5 worm cellular contexts compared by ENCODE assay signal in genomic region chrX:7430483-7430882, ce11.
TF ChIP-seq lines count a peak whose summit lies in the region.

No protein-coding gene starts in this region.

TF ChIP-seq in whole organism, L1 larva, 84 proteins besides CTCF, POLR2A, EP300 and RAD21:
- TF ChIP-seq nhr-71 (tag; optimal IDR thresholded peaks at IDR 0.05; lab: Kevin White, UChicago) (peak; percentile 47), nhr-90 (tag; optimal IDR thresholded peaks at IDR 0.05; lab: Kevin White, UChicago; ENCODE audit: poor library complexity) (peak; percentile 23), lsy-2 (tag; optimal IDR thresholded peaks at IDR 0.05; lab: Kevin White, UChicago) (peak in 1 of 2 experiments; percentile 16), unc-62 (GFP tag; optimal IDR thresholded peaks at IDR 0.05; lab: Kevin White, UChicago) (no peak), lin-14 (GFP tag; optimal IDR thresholded peaks at IDR 0.05; lab: Kevin White, UChicago) (peak; percentile 67), ceh-90 (tag; optimal IDR thresholded peaks at IDR 0.05; lab: Kevin White, UChicago) (no peak), nhr-47 (tag; optimal IDR thresholded peaks at IDR 0.05; lab: Kevin White, UChicago) (peak; percentile 6), nhr-20 (tag; optimal IDR thresholded peaks at IDR 0.05; lab: Kevin White, UChicago) (peak; percentile 49), nhr-85 (tag; lab: Kevin White, UChicago) (peak; percentile 77), lir-3 (tag; optimal IDR thresholded peaks at IDR 0.05; lab: Kevin White, UChicago; ENCODE audit: poor library complexity) (no peak), elt-3 (tag; optimal IDR thresholded peaks at IDR 0.05; lab: Kevin White, UChicago) (peak in 2 of 6 experiments; percentile 37 to 79), nhr-19 (GFP tag; conservative IDR thresholded peaks at IDR 0.05; lab: Robert Waterston, UW) (peak; percentile 21), snu-23 (GFP tag; optimal IDR thresholded peaks at IDR 0.05; lab: Kevin White, UChicago) (peak; percentile 58), blmp-1 (tag; optimal IDR thresholded peaks at IDR 0.05; lab: Kevin White, UChicago) (peak; percentile 86)

TF ChIP-seq in whole organism, L2 larva, 48 proteins besides CTCF, POLR2A, EP300 and RAD21:
- TF ChIP-seq sma-3 (GFP tag; optimal IDR thresholded peaks at IDR 0.05; lab: Kevin White, UChicago) (peak; percentile 52), blmp-1 (tag; optimal IDR thresholded peaks at IDR 0.05; lab: Kevin White, UChicago; ENCODE audit: insufficient read depth) (peak; percentile 63), fos-1 (tag; optimal IDR thresholded peaks at IDR 0.05; lab: Kevin White, UChicago) (peak; percentile 12), ceh-16 (tag; optimal IDR thresholded peaks at IDR 0.05; lab: Kevin White, UChicago) (peak; percentile 35), nhr-21 (tag; optimal IDR thresholded peaks at IDR 0.05; lab: Kevin White, UChicago) (peak; percentile 32), nhr-25 (tag; optimal IDR thresholded peaks at IDR 0.05; lab: Kevin White, UChicago) (peak; percentile 68), elt-1 (tag; optimal IDR thresholded peaks at IDR 0.05; lab: Kevin White, UChicago) (no peak), ceh-82 (tag; optimal IDR thresholded peaks at IDR 0.05; lab: Kevin White, UChicago) (no peak)
TF ChIP-seq in whole organism, L2 larva: peak in this region for 6.

TF ChIP-seq in whole organism, L3 larva, 47 proteins besides CTCF, POLR2A, EP300 and RAD21:
- TF ChIP-seq pqm-1 (tag; optimal IDR thresholded peaks at IDR 0.05; lab: Kevin White, UChicago) (no peak), ztf-11 (tag; optimal IDR thresholded peaks at IDR 0.05; lab: Kevin White, UChicago) (no peak), nhr-11 (tag; optimal IDR thresholded peaks at IDR 0.05; lab: Kevin White, UChicago) (no peak), unc-39 (tag; optimal IDR thresholded peaks at IDR 0.05; lab: Kevin White, UChicago) (no peak), nhr-76 (tag; optimal IDR thresholded peaks at IDR 0.05; lab: Kevin White, UChicago) (no peak), nhr-23 (tag; optimal IDR thresholded peaks at IDR 0.05; lab: Kevin White, UChicago) (peak; percentile 20), mml-1 (tag; optimal IDR thresholded peaks at IDR 0.05; lab: Kevin White, UChicago) (no peak), ceh-82 (tag; optimal IDR thresholded peaks at IDR 0.05; lab: Kevin White, UChicago) (no peak), snpc-4 (tag; optimal IDR thresholded peaks at IDR 0.05; lab: Kevin White, UChicago) (no peak), elt-3 (tag; optimal IDR thresholded peaks at IDR 0.05; lab: Kevin White, UChicago) (no peak), nhr-25 (tag; optimal IDR thresholded peaks at IDR 0.05; lab: Kevin White, UChicago) (peak; percentile 54), ztf-4 (tag; optimal IDR thresholded peaks at IDR 0.05; lab: Kevin White, UChicago) (no peak), fkh-10 (GFP tag; optimal IDR thresholded peaks at IDR 0.05; lab: Kevin White, UChicago) (no peak), hmg-11 (tag; optimal IDR thresholded peaks at IDR 0.05; lab: Kevin White, UChicago) (peak; percentile 31), ZK546.5 (tag; optimal IDR thresholded peaks at IDR 0.05; lab: Kevin White, UChicago) (no peak), zag-1 (tag; optimal IDR thresholded peaks at IDR 0.05; lab: Kevin White, UChicago) (no peak), elt-2 (tag; optimal IDR thresholded peaks at IDR 0.05; lab: Kevin White, UChicago) (no peak)

TF ChIP-seq in whole organism, L4 larva, 104 proteins besides CTCF, POLR2A, EP300 and RAD21:
- no peak for TF ChIP-seq dmd-9 (GFP tag; IDR thresholded peaks at IDR 0.05; lab: Robert Waterston, UW)
- no peak for TF ChIP-seq dmd-6 (GFP tag; IDR thresholded peaks at IDR 0.05; lab: Robert Waterston, UW)
- no peak for TF ChIP-seq daf-8 (GFP tag; IDR thresholded peaks at IDR 0.05; lab: Robert Waterston, UW)
- no peak for TF ChIP-seq gei-8 (GFP tag; optimal IDR thresholded peaks at IDR 0.05; lab: Kevin White, UChicago)
- peak; percentile 42 for TF ChIP-seq nhr-28 (tag; optimal IDR thresholded peaks at IDR 0.05; lab: Kevin White, UChicago)
- TF ChIP-seq nhr-25 (tag; optimal IDR thresholded peaks at IDR 0.05; lab: Kevin White, UChicago; ENCODE audit: borderline replicate concordance, insufficient read depth): peak; percentile 38
- no peak for TF ChIP-seq unc-39 (tag; optimal IDR thresholded peaks at IDR 0.05; lab: Kevin White, UChicago)
- TF ChIP-seq F26F4.8 (GFP tag; conservative IDR thresholded peaks at IDR 0.05; lab: Robert Waterston, UW): no peak
- TF ChIP-seq skn-1 (tag; optimal IDR thresholded peaks at IDR 0.05; lab: Kevin White, UChicago): no peak
- no peak for TF ChIP-seq daf-12 (tag; optimal IDR thresholded peaks at IDR 0.05; lab: Kevin White, UChicago)
- peak; percentile 20 for TF ChIP-seq hlh-11 (tag; optimal IDR thresholded peaks at IDR 0.05; lab: Kevin White, UChicago)
- peak; percentile 45 for TF ChIP-seq hlh-30 (tag; optimal IDR thresholded peaks at IDR 0.05; lab: Kevin White, UChicago; ENCODE audit: insufficient read depth)

TF ChIP-seq in whole organism, mixed stage, embryonic, 35 proteins besides CTCF, POLR2A, EP300 and RAD21:
- peak; percentile 69 for TF ChIP-seq ham-2 (GFP tag; optimal IDR thresholded peaks at IDR 0.05; lab: Kevin White, UChicago)
- TF ChIP-seq sptf-1 (tag; optimal IDR thresholded peaks at IDR 0.05; lab: Kevin White, UChicago): peak; percentile 44
- no peak for TF ChIP-seq mep-1 (tag; optimal IDR thresholded peaks at IDR 0.05; lab: Kevin White, UChicago)

Comparison
In these comparisons a context has a peak if more than half of its experiments do, and no peak if none do; other contexts are left out.
1. Of the 29 proteins assayed by ChIP-seq in both whole organism, L4 larva and whole organism, L1 larva: peak only in whole organism, L4 larva: nhr-28; only in whole organism, L1 larva: none; in both: none; in neither: 27; mixed calls (peak in some experiments, not most) for 1.